ENCODE assay signal across 4 fruit fly cellular contexts in genomic region chr3L:10856534-10857030, dm6.
TF ChIP-seq lines count a peak whose summit lies in the region.

No protein-coding gene starts in this region.

TF ChIP-seq in whole organism, adult, 20 proteins besides CTCF, POLR2A, EP300 and RAD21 (continued from another document):
- TF ChIP-seq CG7045 (GFP tag; optimal IDR thresholded peaks at IDR 0.05; lab: Kevin White, UChicago) (no peak), Crg-1 (GFP tag; optimal IDR thresholded peaks at IDR 0.05; lab: Kevin White, UChicago) (no peak)

TF ChIP-seq in whole organism, embryonic, 481 proteins besides CTCF, POLR2A, EP300 and RAD21 (continued from another document and continues in another):
- TF ChIP-seq ci (GFP tag; IDR thresholded peaks at IDR 0.05; lab: Robert Waterston, UW) (peak; percentile 69), E2f1 (GFP tag; IDR thresholded peaks at IDR 0.05; lab: Robert Waterston, UW) (no peak; the same call in 1 of the 2 replicates), eyg (GFP tag; optimal IDR thresholded peaks at IDR 0.05; lab: Kevin White, UChicago) (peak; percentile 8), her (GFP tag; optimal IDR thresholded peaks at IDR 0.05; lab: Kevin White, UChicago) (peak; percentile 81), nmo (GFP tag; optimal IDR thresholded peaks at IDR 0.05; lab: Kevin White, UChicago) (peak; percentile 67), unc-4 (GFP tag; IDR thresholded peaks at IDR 0.05; lab: Robert Waterston, UW; ENCODE audit: partially characterized antibody) (peak; percentile 40; the same call in 1 of the 2 replicates), HLHmδ (GFP tag; optimal IDR thresholded peaks at IDR 0.05; lab: Kevin White, UChicago) (no peak), bowl (GFP tag; IDR thresholded peaks at IDR 0.05; lab: Robert Waterston, UW) (peak; percentile 22; the same call in 1 of the 2 replicates), zf30C (GFP tag; optimal IDR thresholded peaks at IDR 0.05; lab: Kevin White, UChicago) (peak; percentile 48), ERR (GFP tag; optimal IDR thresholded peaks at IDR 0.05; lab: Kevin White, UChicago) (peak; percentile 52), zen (tag; optimal IDR thresholded peaks at IDR 0.05; lab: Kevin White, UChicago) (peak; percentile 90), Dfd (GFP tag; optimal IDR thresholded peaks at IDR 0.05; lab: Kevin White, UChicago) (no peak), BEAF-32 (GFP tag; optimal IDR thresholded peaks at IDR 0.05; lab: Kevin White, UChicago) (peak; percentile 2), tx (GFP tag; optimal IDR thresholded peaks at IDR 0.05; lab: Kevin White, UChicago) (peak; percentile 8), CG18011 (GFP tag; optimal IDR thresholded peaks at IDR 0.05; lab: Kevin White, UChicago) (peak; percentile 15), CG10565 (GFP tag; optimal IDR thresholded peaks at IDR 0.05; lab: Kevin White, UChicago) (no peak), Antp (GFP tag; optimal IDR thresholded peaks at IDR 0.05; lab: Kevin White, UChicago) (no peak), da (GFP tag; optimal IDR thresholded peaks at IDR 0.05; lab: Kevin White, UChicago) (peak; percentile 84), gsb-n (tag; optimal IDR thresholded peaks at IDR 0.05; lab: Kevin White, UChicago) (peak; percentile 78), ham (GFP tag; IDR thresholded peaks at IDR 0.05; lab: Robert Waterston, UW) (0 out of 2 replicates have a peak, but pooled peaks have one; percentile 27), vvl (GFP tag; IDR thresholded peaks at IDR 0.05; lab: Robert Waterston, UW) (peak; percentile 88), Mes4 (GFP tag; optimal IDR thresholded peaks at IDR 0.05; lab: Kevin White, UChicago) (peak; percentile 42), stwl (tag; optimal IDR thresholded peaks at IDR 0.05; lab: Kevin White, UChicago) (peak; percentile 39), mam (GFP tag; optimal IDR thresholded peaks at IDR 0.05; lab: Kevin White, UChicago) (peak; percentile 8), CG4282 (GFP tag; optimal IDR thresholded peaks at IDR 0.05; lab: Kevin White, UChicago) (peak; percentile 49), Hand (GFP tag; optimal IDR thresholded peaks at IDR 0.05; lab: Kevin White, UChicago) (no peak), CrebB (tag; optimal IDR thresholded peaks at IDR 0.05; lab: Kevin White, UChicago) (peak; percentile 36), CG1602 (GFP tag; optimal IDR thresholded peaks at IDR 0.05; lab: Kevin White, UChicago) (no peak), CG8290 (GFP tag; optimal IDR thresholded peaks at IDR 0.05; lab: Kevin White, UChicago) (peak; percentile 67), CG8290 (tag; optimal IDR thresholded peaks at IDR 0.05; lab: Kevin White, UChicago) (peak; percentile 73 to 98), CG9797 (GFP tag; optimal IDR thresholded peaks at IDR 0.05; lab: Kevin White, UChicago) (no peak), CG2202 (tag; optimal IDR thresholded peaks at IDR 0.05; lab: Kevin White, UChicago) (peak; percentile 20), CG7745 (tag; optimal IDR thresholded peaks at IDR 0.05; lab: Kevin White, UChicago) (peak; percentile 81), chm (GFP tag; IDR thresholded peaks at IDR 0.05; lab: Robert Waterston, UW) (peak; percentile 79; the same call in 1 of the 2 replicates), CG10147 (GFP tag; optimal IDR thresholded peaks at IDR 0.05; lab: Kevin White, UChicago) (peak; percentile 24), ara (GFP tag; IDR thresholded peaks at IDR 0.05; lab: Robert Waterston, UW) (no peak), CG34224 (GFP tag; IDR thresholded peaks at IDR 0.05; lab: Robert Waterston, UW; ENCODE audit: partially characterized antibody) (no peak; the same call in 2 of the 3 replicates), ems (GFP tag; optimal IDR thresholded peaks at IDR 0.05; lab: Kevin White, UChicago) (peak; percentile 19), fd102C (GFP tag; optimal IDR thresholded peaks at IDR 0.05; lab: Kevin White, UChicago) (peak; percentile 23), Aef1 (GFP tag; IDR thresholded peaks at IDR 0.05; lab: Robert Waterston, UW) (peak; percentile 26; the same call in 1 of the 3 replicates), CG14667 (GFP tag; IDR thresholded peaks at IDR 0.05; lab: Robert Waterston, UW) (no peak), insv (GFP tag; optimal IDR thresholded peaks at IDR 0.05; lab: Kevin White, UChicago) (no peak)

TF ChIP-seq in whole organism, prepupa, 60 proteins besides CTCF, POLR2A, EP300 and RAD21 (continued from another document):
- TF ChIP-seq CG6854 (GFP tag; optimal IDR thresholded peaks at IDR 0.05; lab: Kevin White, UChicago) = peak; percentile 76
- no peak for TF ChIP-seq Ets21C (GFP tag; optimal IDR thresholded peaks at IDR 0.05; lab: Kevin White, UChicago)
- TF ChIP-seq Smox (GFP tag; optimal IDR thresholded peaks at IDR 0.05; lab: Kevin White, UChicago) = peak; percentile 41
- peak; percentile 34 for TF ChIP-seq CG7368 (GFP tag; optimal IDR thresholded peaks at IDR 0.05; lab: Kevin White, UChicago)
- TF ChIP-seq CG15336 (GFP tag; IDR thresholded peaks at IDR 0.05; lab: Robert Waterston, UW) = peak; percentile 53
- TF ChIP-seq CG31627 (GFP tag; optimal IDR thresholded peaks at IDR 0.05; lab: Kevin White, UChicago) = no peak
- peak; percentile 90 for TF ChIP-seq dsx (GFP tag; optimal IDR thresholded peaks at IDR 0.05; lab: Kevin White, UChicago; ENCODE audit: poor library complexity, severe bottlenecking)
- TF ChIP-seq CG3032 (tag; optimal IDR thresholded peaks at IDR 0.05; lab: Kevin White, UChicago) = peak; percentile 23
- TF ChIP-seq Lpt (GFP tag; optimal IDR thresholded peaks at IDR 0.05; lab: Kevin White, UChicago) = peak; percentile 62
- TF ChIP-seq acj6 (GFP tag; optimal IDR thresholded peaks at IDR 0.05; lab: Kevin White, UChicago) = no peak
- TF ChIP-seq Gug (GFP tag; IDR thresholded peaks at IDR 0.05; lab: Robert Waterston, UW) = 0 out of 2 replicates have a peak, but pooled peaks have one; percentile 21
- peak; percentile 61; the same call in 2 of the 3 replicates for TF ChIP-seq eg (GFP tag; IDR thresholded peaks at IDR 0.05; lab: Robert Waterston, UW)
- TF ChIP-seq vri (GFP tag; optimal IDR thresholded peaks at IDR 0.05; lab: Kevin White, UChicago) = peak; percentile 44
- TF ChIP-seq dac (GFP tag; optimal IDR thresholded peaks at IDR 0.05; lab: Kevin White, UChicago) = no peak
- peak; percentile 60 for TF ChIP-seq Eip78C (GFP tag; lab: Kevin White, UChicago)
- TF ChIP-seq fkh (GFP tag; optimal IDR thresholded peaks at IDR 0.05; lab: Kevin White, UChicago) = peak; percentile 89
- TF ChIP-seq esn (GFP tag; optimal IDR thresholded peaks at IDR 0.05; lab: Kevin White, UChicago) = peak; percentile 23
- TF ChIP-seq CG6792 (GFP tag; optimal IDR thresholded peaks at IDR 0.05; lab: Kevin White, UChicago) = no peak
- peak; percentile 24 for TF ChIP-seq fd85E (GFP tag; optimal IDR thresholded peaks at IDR 0.05; lab: Kevin White, UChicago)
- peak; percentile 45 for TF ChIP-seq net (GFP tag; optimal IDR thresholded peaks at IDR 0.05; lab: Kevin White, UChicago)
- no peak for TF ChIP-seq CG11294 (GFP tag; IDR thresholded peaks at IDR 0.05; lab: Robert Waterston, UW)
- TF ChIP-seq spab (GFP tag; optimal IDR thresholded peaks at IDR 0.05; lab: Kevin White, UChicago) = peak; percentile 17
- no peak for TF ChIP-seq achi (GFP tag; optimal IDR thresholded peaks at IDR 0.05; lab: Kevin White, UChicago)
- no peak for TF ChIP-seq CG11902 (GFP tag; optimal IDR thresholded peaks at IDR 0.05; lab: Kevin White, UChicago)
- TF ChIP-seq Met (GFP tag; optimal IDR thresholded peaks at IDR 0.05; lab: Kevin White, UChicago) = peak; percentile 42
- TF ChIP-seq cyc (GFP tag; optimal IDR thresholded peaks at IDR 0.05; lab: Kevin White, UChicago) = no peak
- peak; percentile 26 for TF ChIP-seq Ets96B (tag; optimal IDR thresholded peaks at IDR 0.05; lab: Kevin White, UChicago)

TF ChIP-seq in whole organism, wandering third instar larva, 38 proteins besides CTCF, POLR2A, EP300 and RAD21 (continued from another document):
- TF ChIP-seq Sp1 (GFP tag; optimal IDR thresholded peaks at IDR 0.05; lab: Kevin White, UChicago) = peak; percentile 41
